Worm (Caenorhabditis elegans) whole organism, L4 larva: Measurements from ENCODE around the gene mab-3.

Source experiments
- Y5F2A.4 ChIP-seq: fragments of 200-800 bp; sonication (Bioruptor generic); optimal IDR thresholded peaks from 2 replicates; lab custom pipeline; 2018; ENCODE audit warnings: mild to moderate bottlenecking, missing genetic modification characterization, missing compliant biosample characterization
- ZK546.5 ChIP-seq, 2 experiments: sonication (generic microtip); optimal IDR thresholded peaks; 2 replicates each; lab custom pipeline; 2017; ENCODE audit warnings: missing biosample characterization in 2 of 2, missing genetic modification characterization in 2 of 2
- aly-2 ChIP-seq: sonication (generic microtip); optimal IDR thresholded peaks from 2 replicates; lab custom pipeline; 2018; ENCODE audit warnings: missing biosample characterization, missing genetic modification characterization
- egl-27 ChIP-seq: sonication (generic microtip); optimal IDR thresholded peaks from 3 replicates; lab custom pipeline; 2017; ENCODE audit warnings: missing biosample characterization, missing genetic modification reagents, missing genetic modification characterization
- fkh-10 ChIP-seq: fragments of 150-350 bp; optimal IDR thresholded peaks from 2 replicates; lab custom pipeline; 2014; ENCODE audit warnings: missing biosample characterization, missing genetic modification reagents, missing genetic modification characterization
- fos-1 ChIP-seq: fragments of 150-350 bp; optimal IDR thresholded peaks from 2 replicates; lab custom pipeline; 2014; ENCODE audit warnings: missing biosample characterization, missing genetic modification characterization
- lim-7 ChIP-seq: fragments of 200-800 bp; sonication (Bioruptor generic); IDR thresholded peaks from 2 replicates; pipeline ENCODE4 v1.3.6; 2022; ENCODE audit warnings: missing genetic modification characterization, missing compliant biosample characterization
- lin-29 ChIP-seq: fragments of 200-800 bp; sonication (Bioruptor generic); IDR thresholded peaks from 2 replicates; pipeline ENCODE4 v1.3.6; 2022; ENCODE audit warnings: missing genetic modification reagents, missing genetic modification characterization, missing compliant biosample characterization
- madf-9 ChIP-seq: fragments of 200-800 bp; sonication (Bioruptor generic); conservative IDR thresholded peaks from 2 replicates; pipeline ENCODE4 v1.3.6; 2022; ENCODE audit warnings: missing genetic modification reagents, missing genetic modification characterization, missing compliant biosample characterization
- nhr-111 ChIP-seq: fragments of 200-800 bp; sonication (Bioruptor generic); optimal IDR thresholded peaks from 2 replicates; lab custom pipeline; 2018; ENCODE audit warnings: mild to moderate bottlenecking, missing genetic modification characterization, missing compliant biosample characterization
- snpc-4 ChIP-seq: fragments of 150-350 bp; optimal IDR thresholded peaks from 2 replicates; lab custom pipeline; 2014; ENCODE audit warnings: missing biosample characterization, missing genetic modification characterization
- unc-39 ChIP-seq: sonication (generic microtip); optimal IDR thresholded peaks from 2 replicates; lab custom pipeline; 2017; ENCODE audit warnings: missing biosample characterization, missing genetic modification characterization
- unc-62 ChIP-seq, 3 experiments: fragments of 150-350 bp in 1 of 3; sonication (generic microtip); optimal IDR thresholded peaks in 2 of 3; peaks in 1 of 3; 1 replicate in 1 of 3; 2 replicates in 2 of 3; lab custom pipeline; 2014 to 2017; ENCODE audit warnings: missing biosample characterization in 3 of 3, missing genetic modification characterization in 3 of 3, missing genetic modification reagents in 3 of 3, missing genotype in 1 of 3
- zag-1 ChIP-seq: fragments of 150-350 bp; optimal IDR thresholded peaks from 2 replicates; lab custom pipeline; 2014; ENCODE audit warnings: missing biosample characterization, missing genetic modification characterization

ce11 chrII:9728506-9728905 is 3.4 kb upstream of the mab-3 start:
- no peak for TF ChIP-seq unc-39 (tag; lab: Kevin White, UChicago)
- TF ChIP-seq lin-29 (GFP tag; lab: Robert Waterston, UW) = no peak
- TF ChIP-seq ZK546.5 (tag; optimal IDR thresholded peaks at IDR 0.05; lab: Kevin White, UChicago) = no peak
- TF ChIP-seq zag-1 (tag; lab: Kevin White, UChicago) = no peak
- TF ChIP-seq egl-27 (tag; lab: Kevin White, UChicago) = no peak
- TF ChIP-seq nhr-111 (GFP tag; lab: Kevin White, UChicago) = no peak
- no peak for TF ChIP-seq fos-1
- no peak for TF ChIP-seq aly-2 (tag; lab: Kevin White, UChicago)
- TF ChIP-seq Y5F2A.4 (GFP tag; lab: Kevin White, UChicago) = no peak
- no peak for TF ChIP-seq lim-7 (GFP tag; lab: Robert Waterston, UW)
- TF ChIP-seq unc-62 (GFP tag; optimal IDR thresholded peaks at IDR 0.05 in 1 of 2; lab: Kevin White, UChicago) = no peak
- no peak for TF ChIP-seq unc-62 (tag; optimal IDR thresholded peaks at IDR 0.05; lab: Kevin White, UChicago)
- no peak for TF ChIP-seq snpc-4
- no peak for TF ChIP-seq madf-9 (GFP tag; lab: Robert Waterston, UW)
- TF ChIP-seq fkh-10 = peak; percentile 83
